Worm (Caenorhabditis elegans) whole organism, L2 larva: Measurements from ENCODE around the gene sma-9.

Source experiments
- ama-1 ChIP-seq: fragments of 150-350 bp; optimal IDR thresholded peaks from 2 replicates; lab custom pipeline; 2018; ENCODE audit warnings: inconsistent platforms
- egl-27 ChIP-seq: sonication (generic microtip); optimal IDR thresholded peaks from 3 replicates; lab custom pipeline; 2017; ENCODE audit warnings: missing biosample characterization, missing genetic modification reagents, missing genetic modification characterization
- elt-1 ChIP-seq: fragments of 150-350 bp; optimal IDR thresholded peaks from 2 replicates; lab custom pipeline; 2014; ENCODE audit warnings: missing biosample characterization, missing genetic modification characterization
- fos-1 ChIP-seq: fragments of 150-350 bp; optimal IDR thresholded peaks from 2 replicates; lab custom pipeline; 2014; ENCODE audit warnings: missing biosample characterization, missing genetic modification characterization
- lin-13 ChIP-seq: fragments of 150-350 bp; optimal IDR thresholded peaks from 2 replicates; lab custom pipeline; 2014; ENCODE audit warnings: missing biosample characterization, missing genetic modification reagents, missing genetic modification characterization
- lin-39 ChIP-seq: fragments of 150-350 bp; optimal IDR thresholded peaks from 2 replicates; lab custom pipeline; 2014; ENCODE audit warnings: missing biosample characterization, missing genetic modification reagents, missing genetic modification characterization
- nhr-6 ChIP-seq: fragments of 150-350 bp; optimal IDR thresholded peaks from 2 replicates; lab custom pipeline; 2014; ENCODE audit warnings: missing biosample characterization, missing genetic modification characterization
- snpc-4 ChIP-seq: fragments of 150-350 bp; optimal IDR thresholded peaks from 2 replicates; lab custom pipeline; 2014; ENCODE audit warnings: missing biosample characterization, missing genetic modification characterization
- zag-1 ChIP-seq: fragments of 150-350 bp; optimal IDR thresholded peaks from 2 replicates; lab custom pipeline; 2014; ENCODE audit warnings: missing biosample characterization, missing genetic modification characterization
- ztf-4 ChIP-seq: fragments of 150-350 bp; optimal IDR thresholded peaks from 2 replicates; lab custom pipeline; 2014; ENCODE audit warnings: missing biosample characterization, missing genetic modification characterization

- peak; percentile 86 for TF ChIP-seq zag-1 (tag; lab: Kevin White, UChicago)
- TF ChIP-seq snpc-4 (tag; lab: Kevin White, UChicago) = peak; percentile 55
- TF ChIP-seq lin-13 (GFP tag; lab: Kevin White, UChicago) = peak; percentile 64
- peak; percentile 83 for TF ChIP-seq nhr-6 (tag; lab: Kevin White, UChicago)
- no peak for TF ChIP-seq elt-1 (tag; lab: Kevin White, UChicago)
- peak; percentile 89 for TF ChIP-seq egl-27
- peak; percentile 56 for TF ChIP-seq fos-1 (tag; lab: Kevin White, UChicago)
- peak; percentile 46 for TF ChIP-seq lin-39 (tag; lab: Kevin White, UChicago)
- TF ChIP-seq ama-1 (lab: Kevin White, UChicago) = peak; percentile 59
- peak; percentile 66 for TF ChIP-seq ztf-4
Observed at ce11 chrX:10770988-10771496, 2.0 kb downstream of the sma-9 start.
